Worm (Caenorhabditis elegans) whole organism, early embryonic: ENCODE data around the gene F31D5.2.

Experiments
- B0310.2 ChIP-seq: sonication (generic microtip); optimal IDR thresholded peaks from 2 replicates; lab custom pipeline; 2016; ENCODE audit warnings: mild to moderate bottlenecking, missing genetic modification characterization, missing compliant biosample characterization
- F13C5.2 ChIP-seq: sonication (generic microtip); optimal IDR thresholded peaks from 2 replicates; lab custom pipeline; 2017; ENCODE audit warnings: mild to moderate bottlenecking, missing genetic modification characterization, inconsistent platforms, missing compliant biosample characterization
- aly-1 ChIP-seq: sonication (generic microtip); optimal IDR thresholded peaks from 2 replicates; lab custom pipeline; 2016; ENCODE audit warnings: missing genetic modification characterization, missing compliant biosample characterization
- ama-1 ChIP-seq: fragments of 150-350 bp; optimal IDR thresholded peaks from 2 replicates; lab custom pipeline; 2014
- ceh-13 ChIP-seq: fragments of 200-800 bp; sonication (Bioruptor generic); optimal IDR thresholded peaks from 2 replicates; lab custom pipeline; 2018; ENCODE audit warnings: mild to moderate bottlenecking, missing genetic modification characterization, missing compliant biosample characterization
- ceh-36 ChIP-seq: sonication (generic microtip); optimal IDR thresholded peaks from 2 replicates; lab custom pipeline; 2016; ENCODE audit warnings: missing genetic modification characterization, inconsistent platforms, missing compliant biosample characterization
- ets-7 ChIP-seq: sonication (generic microtip); optimal IDR thresholded peaks from 2 replicates; lab custom pipeline; 2016; ENCODE audit warnings: missing genotype, missing genetic modification characterization, missing compliant biosample characterization
- flt-1 ChIP-seq: fragments of 200-800 bp; sonication (Bioruptor generic); IDR thresholded peaks from 2 replicates; pipeline ENCODE4 v1.3.6; 2022; ENCODE audit warnings: missing genetic modification characterization, missing compliant biosample characterization
- hmbx-1 ChIP-seq: sonication (generic microtip); optimal IDR thresholded peaks from 2 replicates; lab custom pipeline; 2016; ENCODE audit warnings: mild to moderate bottlenecking, missing genetic modification characterization, missing compliant biosample characterization
- hmg-4 ChIP-seq: fragments of 200-800 bp; sonication (Bioruptor generic); optimal IDR thresholded peaks from 2 replicates; lab custom pipeline; 2018; ENCODE audit warnings: mild to moderate bottlenecking, missing genetic modification characterization, missing compliant biosample characterization
- hnd-1 ChIP-seq: sonication (generic microtip); optimal IDR thresholded peaks from 2 replicates; lab custom pipeline; 2016; ENCODE audit warnings: missing genetic modification characterization, missing compliant biosample characterization
- pes-1 ChIP-seq: fragments of 200-800 bp; sonication (Bioruptor generic); IDR thresholded peaks from 2 replicates; pipeline ENCODE4 v1.3.6; 2022; ENCODE audit warnings: missing genetic modification reagents, missing genetic modification characterization, missing compliant biosample characterization
- scrt-1 ChIP-seq: fragments of 200-800 bp; sonication (Bioruptor generic); IDR thresholded peaks from 2 replicates; pipeline ENCODE4 v1.3.6; 2022; ENCODE audit warnings: missing genetic modification characterization, missing compliant biosample characterization
- sea-1 ChIP-seq: fragments of 200-800 bp; sonication (Bioruptor generic); conservative IDR thresholded peaks from 2 replicates; pipeline ENCODE4 v1.3.6; 2022; ENCODE audit warnings: missing genetic modification characterization, missing compliant biosample characterization
- tbx-11 ChIP-seq: fragments of 200-800 bp; sonication (Bioruptor generic); IDR thresholded peaks from 2 replicates; pipeline ENCODE4 v1.3.6; 2022; ENCODE audit warnings: missing genetic modification characterization, missing compliant biosample characterization
- tbx-37 ChIP-seq: fragments of 200-800 bp; sonication (Bioruptor generic); conservative IDR thresholded peaks from 2 replicates; pipeline ENCODE4 v1.3.6; 2022; ENCODE audit warnings: missing genetic modification reagents, missing genetic modification characterization, missing compliant biosample characterization
- tra-4 ChIP-seq: sonication (generic microtip); optimal IDR thresholded peaks from 2 replicates; lab custom pipeline; 2017; ENCODE audit warnings: missing genetic modification characterization, missing compliant biosample characterization

F31D5.2 gene

DNA sequence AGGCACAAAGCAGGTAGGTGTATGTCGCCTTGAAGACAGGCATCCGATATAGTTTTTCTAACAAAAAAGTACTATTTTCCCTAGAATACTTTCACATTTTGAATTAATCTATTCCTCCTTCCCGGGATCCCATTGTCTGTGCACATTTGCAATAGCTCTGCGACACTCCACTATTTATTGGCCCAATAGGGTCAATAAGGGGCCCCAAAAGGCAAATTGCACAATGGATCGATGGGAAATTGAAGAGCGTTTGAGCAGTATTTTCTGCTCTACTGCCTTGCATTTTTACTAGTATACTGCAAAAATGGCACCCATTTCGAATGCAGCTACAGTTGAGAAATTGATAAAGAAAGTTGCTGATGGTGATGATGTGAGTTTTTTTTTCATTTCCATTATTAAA is 33.1 kb upstream of the F31D5.2 start, which contains the start of gene R03H10.11:
TSS of gene R03H10.11 (plus strand) at position 301 of the 400 bp plus-strand sequence.
- TF ChIP-seq hmbx-1 (tag; lab: Kevin White, UChicago) (no peak), pes-1 (no peak)

ce11 chrII:4183979-4184378 is 31.4 kb upstream of the F31D5.2 start:
- TF ChIP-seq sea-1 (GFP tag; lab: Robert Waterston, UW) (no peak), ets-7 (tag; lab: Kevin White, UChicago) (no peak), F13C5.2 (tag; lab: Kevin White, UChicago) (no peak)

- no peak for TF ChIP-seq hmbx-1 (tag; lab: Kevin White, UChicago)
- no peak for TF ChIP-seq ceh-36 (tag; lab: Kevin White, UChicago)
- no peak for TF ChIP-seq B0310.2 (tag; lab: Kevin White, UChicago)
These were observed 29.1 kb upstream of the F31D5.2 start, which contains the start of gene cpna-1 for ce11 chrII:4186364-4186763. Gene cpna-1 (plus strand): TSS chrII:4186664.

ce11 chrII:4194127-4194526 is 21.3 kb upstream of the F31D5.2 start, which contains the start of gene mth-2:
Gene mth-2 (minus strand): TSS chrII:4194314.
- TF ChIP-seq tbx-11 (GFP tag; lab: Robert Waterston, UW) = no peak
- TF ChIP-seq hmbx-1 (tag; lab: Kevin White, UChicago) = no peak
- TF ChIP-seq pes-1 = no peak
- TF ChIP-seq B0310.2 (tag; lab: Kevin White, UChicago) = no peak
- no peak for TF ChIP-seq scrt-1 (GFP tag; lab: Robert Waterston, UW)
- no peak for TF ChIP-seq flt-1 (GFP tag; lab: Robert Waterston, UW)

- TF ChIP-seq ceh-36 (tag; lab: Kevin White, UChicago) (no peak), tra-4 (tag; lab: Kevin White, UChicago) (no peak), scrt-1 (GFP tag; lab: Robert Waterston, UW) (no peak), aly-1 (no peak), sea-1 (GFP tag; lab: Robert Waterston, UW) (no peak), tbx-37 (GFP tag; lab: Robert Waterston, UW) (no peak), ceh-13 (GFP tag; lab: Kevin White, UChicago) (no peak), pes-1 (no peak), hnd-1 (tag; lab: Kevin White, UChicago) (no peak), ama-1 (lab: Kevin White, UChicago) (no peak), tbx-11 (GFP tag; lab: Robert Waterston, UW) (no peak), hmg-4 (GFP tag; lab: Kevin White, UChicago) (no peak), hmbx-1 (tag; lab: Kevin White, UChicago) (no peak), B0310.2 (tag; lab: Kevin White, UChicago) (no peak), F13C5.2 (tag; lab: Kevin White, UChicago) (no peak), ets-7 (tag; lab: Kevin White, UChicago) (no peak), flt-1 (GFP tag; lab: Robert Waterston, UW) (no peak)
These were observed 11.7 kb upstream of the F31D5.2 start, which contains the start of gene mth-1 for ce11 chrII:4203729-4204184. Gene mth-1 (minus strand): TSS chrII:4203779.

DNA sequence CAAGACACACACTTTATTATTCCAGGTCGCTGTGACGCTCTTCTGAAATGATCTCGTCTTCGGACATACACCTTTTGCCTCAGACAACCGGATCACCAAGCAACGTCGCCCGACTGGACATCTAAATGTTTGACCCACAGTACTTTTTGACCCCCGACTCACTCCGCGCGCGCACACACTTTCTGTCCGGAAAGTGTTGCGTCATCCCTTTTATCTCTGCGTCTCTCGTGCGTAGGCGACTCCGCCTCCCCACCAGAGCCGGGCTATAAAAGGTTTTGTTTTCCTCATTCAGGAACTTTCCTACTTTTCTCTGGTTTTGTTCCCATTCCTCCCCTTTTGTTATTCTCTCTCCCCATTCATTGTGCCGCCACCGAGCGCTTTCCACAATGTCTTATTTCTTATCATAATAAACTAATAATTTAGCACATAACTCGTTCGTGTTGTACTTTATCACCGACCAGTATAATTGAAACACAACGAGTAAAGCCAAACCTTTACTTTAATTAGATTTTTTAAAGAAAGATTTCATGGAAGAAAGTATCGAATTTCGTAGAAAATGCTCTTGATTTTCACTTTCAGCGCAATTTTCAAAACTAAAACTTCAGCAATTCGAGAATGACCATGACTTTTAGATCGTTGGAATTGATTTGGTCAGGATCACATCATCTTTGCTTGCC is 6.2 kb upstream of the F31D5.2 start, which contains the start of gene F31D5.6:
TSS of gene F31D5.6 (plus strand) at position 627 of the 677 bp plus-strand sequence.
- no peak for TF ChIP-seq ceh-36 (tag; lab: Kevin White, UChicago)
- TF ChIP-seq sea-1 (GFP tag; lab: Robert Waterston, UW) = 0 out of 2 replicates have a peak, but pooled peaks have one; percentile 43

- TF ChIP-seq B0310.2 (tag; lab: Kevin White, UChicago) (no peak), sea-1 (GFP tag; lab: Robert Waterston, UW) (no peak), hnd-1 (tag; lab: Kevin White, UChicago) (no peak), ceh-36 (tag; lab: Kevin White, UChicago) (no peak)
These were observed 4.3 kb upstream of the F31D5.2 start, which contains the start of gene F31D5.7 for ce11 chrII:4211113-4211512. Gene F31D5.7 (plus strand): TSS chrII:4211413.

DNA sequence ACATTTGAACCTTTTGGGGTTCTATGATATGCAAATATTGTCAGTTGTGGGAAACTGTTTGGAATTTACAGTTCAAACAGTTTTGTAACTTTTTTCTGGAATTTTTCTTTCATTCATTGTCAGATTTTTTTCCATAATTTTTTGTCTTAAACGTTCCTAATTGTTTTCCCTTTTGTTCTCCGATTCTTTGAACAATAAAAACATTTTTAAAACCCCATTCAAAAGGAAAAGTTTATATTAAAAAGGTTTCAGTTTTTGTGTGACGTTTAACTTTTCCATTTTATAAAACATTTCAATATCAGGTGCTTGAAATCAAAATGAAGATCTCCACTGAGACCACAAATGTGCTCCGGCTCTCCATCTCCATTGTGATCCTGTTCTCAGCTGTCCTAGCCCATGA is 3.6 kb downstream of the F31D5.2 start, which contains the start of gene F31D5.1:
TSS of gene F31D5.1 (plus strand) at position 301 of the 400 bp plus-strand sequence.
- TF ChIP-seq scrt-1 (GFP tag; lab: Robert Waterston, UW) = no peak
- TF ChIP-seq ceh-13 (GFP tag; lab: Kevin White, UChicago) = no peak
- TF ChIP-seq ama-1 (lab: Kevin White, UChicago) = no peak
- no peak for TF ChIP-seq F13C5.2 (tag; lab: Kevin White, UChicago)
- no peak for TF ChIP-seq hmg-4 (GFP tag; lab: Kevin White, UChicago)
- TF ChIP-seq ets-7 (tag; lab: Kevin White, UChicago) = no peak
- TF ChIP-seq pes-1 = no peak
- no peak for TF ChIP-seq hnd-1 (tag; lab: Kevin White, UChicago)
